Fruit fly (Drosophila melanogaster) whole organism: ENCODE data around the gene CG44085.

ENCODE experiments used
- CG8478 ChIP-seq: fragments of >200 bp; optimal IDR thresholded peaks from 2 replicates; lab custom pipeline; 2018; ENCODE audit warnings: inconsistent platforms
- Dll ChIP-seq: fragments of >200 bp; optimal IDR thresholded peaks from 2 replicates; lab custom pipeline; 2017
- EcR ChIP-seq, 2 experiments: fragments of >200 bp; optimal IDR thresholded peaks; 2 replicates each; lab custom pipeline; 2017; ENCODE audit warnings: missing biosample characterization in 2 of 2, missing genetic modification characterization in 2 of 2, missing genetic modification reagents in 2 of 2
- pan ChIP-seq: fragments of >200 bp; optimal IDR thresholded peaks from 2 replicates; lab custom pipeline; 2017
- psq ChIP-seq: fragments of >200 bp; optimal IDR thresholded peaks from 2 replicates; lab custom pipeline; 2017
- usp ChIP-seq: fragments of >200 bp; optimal IDR thresholded peaks from 2 replicates; lab custom pipeline; 2017; ENCODE audit warnings: missing biosample characterization, missing genetic modification characterization, mixed read lengths

The CG44085 gene

DNA sequence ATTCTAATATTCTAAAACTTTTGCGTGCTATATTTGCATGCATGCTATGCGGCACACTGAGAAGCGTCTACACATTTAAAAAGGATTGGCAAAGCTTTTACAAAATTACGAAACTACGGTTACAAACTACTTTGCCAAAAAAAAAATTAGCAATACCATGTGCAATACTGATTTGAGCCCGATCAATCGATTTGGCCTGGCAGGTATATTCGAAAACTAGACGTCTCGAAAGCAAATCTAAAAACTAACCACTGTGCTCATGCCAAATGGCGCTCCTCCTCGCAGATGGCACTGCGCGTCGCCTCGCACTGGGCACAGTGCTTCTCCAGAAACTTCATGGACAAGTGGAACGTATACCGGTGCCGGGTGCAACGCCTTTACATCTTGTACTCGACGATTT, 43.7 kb downstream of the CG44085 start, which contains the start of gene CG16825:
Gene CG16825 (plus strand): TSS at position 301 of the 400 bp plus-strand sequence.
- no peak for TF ChIP-seq pan (lab: Kevin White, UChicago)
- TF ChIP-seq CG8478, result no peak
- TF ChIP-seq psq (lab: Kevin White, UChicago), result no peak

DNA sequence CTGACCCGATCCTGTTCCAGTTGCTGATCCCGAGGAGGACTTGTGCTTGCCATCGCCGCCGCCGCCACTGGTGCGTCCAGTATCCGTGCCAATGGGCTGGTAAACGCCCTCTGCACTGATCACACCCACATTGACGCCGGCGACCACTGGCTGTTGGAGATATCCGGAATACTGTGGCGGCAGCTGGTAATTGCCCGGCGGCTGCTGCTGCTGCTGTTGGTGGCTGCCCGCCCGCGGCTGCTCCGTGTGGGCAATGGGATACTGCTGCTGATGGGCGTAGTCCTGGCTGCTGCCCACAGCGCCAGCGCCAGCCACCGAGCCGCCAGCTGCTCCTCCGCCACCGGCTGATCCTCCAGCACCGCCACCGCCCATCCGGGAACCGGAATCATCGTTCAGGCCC, 44.2 kb downstream of the CG44085 start:
- no peak for TF ChIP-seq usp (GFP tag; lab: Kevin White, UChicago)
- TF ChIP-seq Dll (lab: Kevin White, UChicago), result no peak
- no peak for TF ChIP-seq CG8478
- no peak for TF ChIP-seq psq (lab: Kevin White, UChicago)
- no peak for TF ChIP-seq EcR (GFP tag; optimal IDR thresholded peaks at IDR 0.05; lab: Kevin White, UChicago)
- no peak for TF ChIP-seq pan (lab: Kevin White, UChicago)

DNA sequence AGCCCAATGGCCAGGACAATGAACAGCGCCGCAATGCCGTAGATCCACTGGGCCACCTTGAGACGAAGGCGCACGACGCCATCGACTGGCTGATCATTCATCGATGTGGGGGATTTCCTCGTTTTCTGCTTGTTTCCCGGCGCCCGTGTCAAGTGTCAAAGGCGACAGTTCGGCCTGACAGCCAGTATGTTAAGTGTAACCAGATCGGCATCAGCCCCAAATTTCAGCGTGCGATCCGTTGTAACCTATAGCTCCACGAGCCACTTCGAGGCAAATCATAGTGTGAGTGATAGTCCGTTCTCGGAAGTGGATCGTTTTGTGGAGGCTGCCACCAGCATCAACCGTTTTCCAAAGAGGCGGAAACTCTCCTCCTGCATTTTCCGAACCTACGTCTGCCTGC, 45.8 kb downstream of the CG44085 start, which contains the start of gene CG43779:
Gene CG43779 (minus strand): TSS at position 101 of the 400 bp plus-strand sequence.
- TF ChIP-seq usp (GFP tag; lab: Kevin White, UChicago) (no peak), pan (lab: Kevin White, UChicago) (no peak), EcR (GFP tag; optimal IDR thresholded peaks at IDR 0.05; lab: Kevin White, UChicago) (no peak), CG8478 (no peak), psq (lab: Kevin White, UChicago) (no peak), Dll (lab: Kevin White, UChicago) (no peak)

DNA sequence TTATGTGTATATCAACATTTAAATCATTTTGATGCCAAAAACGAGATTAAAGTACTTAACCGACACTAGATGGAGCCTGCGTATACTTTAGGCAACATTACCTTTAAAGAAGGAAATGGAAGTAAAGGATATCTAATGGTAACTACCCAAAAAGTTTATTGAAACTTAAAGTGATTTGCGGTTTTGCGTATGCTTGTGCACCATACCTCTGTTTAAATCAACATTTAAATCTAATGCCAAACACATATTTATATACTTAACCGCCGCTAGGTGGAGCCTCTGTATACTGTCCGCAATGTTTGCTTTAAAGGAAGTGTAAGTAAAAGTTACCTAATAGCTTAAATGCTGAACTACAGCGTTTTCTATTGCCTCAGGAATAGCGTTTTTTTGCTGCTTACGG, 65.0 kb downstream of the CG44085 start:
- TF ChIP-seq EcR (GFP tag; optimal IDR thresholded peaks at IDR 0.05; lab: Kevin White, UChicago), result no peak
- TF ChIP-seq pan (lab: Kevin White, UChicago), result no peak
- TF ChIP-seq usp (GFP tag; lab: Kevin White, UChicago), result no peak
- TF ChIP-seq Dll (lab: Kevin White, UChicago), result no peak
- TF ChIP-seq CG8478, result no peak
- no peak for TF ChIP-seq psq (lab: Kevin White, UChicago)

DNA sequence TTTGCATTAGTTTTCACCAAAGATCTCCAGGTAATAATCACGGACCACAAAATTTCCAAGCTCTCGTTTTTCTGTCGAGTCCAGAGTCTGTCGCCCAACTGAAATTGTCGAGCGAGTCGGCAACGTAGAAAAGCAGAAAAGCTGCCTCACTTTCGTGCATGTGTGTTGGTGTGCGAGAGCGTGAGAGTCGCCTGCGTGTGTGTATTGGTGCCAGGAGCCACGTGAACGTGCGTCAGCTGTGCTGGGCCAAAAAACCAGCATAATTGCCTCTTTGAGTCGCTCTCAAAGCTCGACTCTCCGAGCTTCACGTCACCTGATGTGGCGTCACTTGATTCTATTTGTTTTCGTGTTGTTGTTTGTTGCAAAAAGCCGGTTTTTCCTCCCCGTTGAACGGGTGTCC, 70.2 kb downstream of the CG44085 start, which contains the start of gene hbt:
Gene hbt (minus strand): TSS at position 101 of the 400 bp plus-strand sequence.
- TF ChIP-seq pan (lab: Kevin White, UChicago) (no peak), Dll (lab: Kevin White, UChicago) (no peak), psq (lab: Kevin White, UChicago) (no peak), EcR (GFP tag; optimal IDR thresholded peaks at IDR 0.05; lab: Kevin White, UChicago) (no peak), CG8478 (no peak), usp (GFP tag; lab: Kevin White, UChicago) (no peak)

DNA sequence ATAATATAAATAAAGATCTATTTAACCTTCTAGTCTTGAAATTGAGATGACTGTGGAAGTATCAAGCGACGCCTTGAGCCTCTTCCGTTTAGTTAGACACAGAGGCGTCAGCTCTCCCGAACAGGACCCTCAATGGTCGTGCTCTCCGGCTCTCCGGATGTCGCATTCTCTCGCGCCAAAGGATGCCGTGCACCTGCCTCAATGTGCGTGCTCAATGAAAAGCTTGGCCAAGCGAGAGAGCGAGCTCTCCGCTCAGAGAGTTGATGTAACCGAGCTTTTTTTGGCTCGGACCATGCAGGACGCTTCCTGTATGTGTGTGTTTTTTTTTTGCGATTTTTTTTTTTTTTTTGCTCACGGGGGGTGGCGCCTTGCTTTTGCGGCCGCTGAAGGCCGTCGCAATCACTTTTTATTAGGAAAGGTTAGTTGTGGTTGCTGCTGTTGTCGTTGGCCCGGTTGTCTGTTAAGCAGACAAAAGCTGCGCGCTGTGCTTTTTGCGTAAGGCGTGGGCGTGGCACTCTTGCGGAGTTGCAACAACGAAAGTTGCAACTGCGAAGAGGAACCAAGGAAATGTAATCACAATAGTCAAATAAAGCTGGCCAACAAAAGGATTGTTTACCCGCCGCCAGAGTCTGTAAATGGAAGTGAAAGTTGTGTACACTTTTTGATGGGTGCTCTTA, 71.2 kb downstream of the CG44085 start:
- TF ChIP-seq pan (lab: Kevin White, UChicago) (no peak), Dll (lab: Kevin White, UChicago) (peak; percentile 62)

DNA sequence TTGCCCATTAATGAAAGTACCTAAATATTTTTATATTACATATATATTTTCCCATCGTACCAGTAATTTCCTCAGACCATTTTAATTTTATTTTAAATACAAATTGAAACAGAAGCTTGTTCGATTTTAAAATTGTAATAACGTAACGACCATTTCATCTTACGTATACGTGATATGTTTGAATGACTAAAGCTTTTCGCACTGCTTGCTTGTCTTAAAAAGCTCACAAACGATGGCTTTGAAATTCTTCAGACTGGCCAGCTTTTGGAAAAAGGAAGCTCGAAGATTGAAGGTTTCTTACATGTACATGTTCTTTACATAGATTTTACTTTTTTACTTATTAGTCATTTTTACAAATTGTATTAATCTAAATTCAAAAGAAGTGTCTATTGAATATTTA, 71.9 kb downstream of the CG44085 start:
- TF ChIP-seq pan (lab: Kevin White, UChicago) (no peak), psq (lab: Kevin White, UChicago) (no peak), EcR (GFP tag; optimal IDR thresholded peaks at IDR 0.05; lab: Kevin White, UChicago) (no peak), Dll (lab: Kevin White, UChicago) (no peak), CG8478 (no peak), usp (GFP tag; lab: Kevin White, UChicago) (no peak)
